Fruit fly (Drosophila melanogaster): ENCODE measurements around the gene Drgx.
A peak's percentile ranks its signal among the peaks of the same experiment; 100 is the strongest.

DNA sequence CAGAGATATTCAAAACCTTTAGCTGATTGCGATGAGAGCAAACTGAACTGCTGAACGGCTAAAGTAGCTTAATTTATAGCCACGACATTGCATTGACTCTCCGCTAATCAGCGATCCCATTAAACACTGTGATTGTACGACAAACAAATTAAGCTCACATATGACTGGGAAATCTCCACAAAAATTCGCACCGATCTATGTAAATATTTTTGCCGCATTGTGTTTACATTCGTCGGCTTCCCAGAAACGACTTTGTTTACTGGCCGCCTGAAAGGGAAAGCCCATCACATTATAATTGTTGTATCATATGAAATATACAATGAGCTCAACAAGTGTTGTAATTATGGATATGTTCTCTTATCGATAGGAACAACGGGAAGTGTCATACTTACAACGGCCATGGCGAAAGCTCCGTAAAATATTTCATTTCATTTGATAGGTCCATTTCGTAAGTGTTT, 32.8 kb downstream of the Drgx start, which contains the start of gene CG16713:
- TF ChIP-seq Crg-1 (GFP tag; optimal IDR thresholded peaks at IDR 0.05) (no peak), CG12768 (GFP tag; optimal IDR thresholded peaks at IDR 0.05) (no peak), CG7045 (GFP tag; optimal IDR thresholded peaks at IDR 0.05) (no peak), Clk (GFP tag; optimal IDR thresholded peaks at IDR 0.05) (no peak), kay (GFP tag; ENCODE audit: borderline replicate concordance) (peak; percentile 36), CG14711 (tag; optimal IDR thresholded peaks at IDR 0.05) (no peak), Mnt (GFP tag; optimal IDR thresholded peaks at IDR 0.05) (no peak), CG11617 (GFP tag; optimal IDR thresholded peaks at IDR 0.05) (no peak), cnc (optimal IDR thresholded peaks at IDR 0.05) (no peak), CG33017 (tag; optimal IDR thresholded peaks at IDR 0.05) (no peak), toe (GFP tag; optimal IDR thresholded peaks at IDR 0.05) (no peak)
